Worm (Caenorhabditis elegans): ENCODE results near the gene T24H7.2.

Gene T24H7.2

ce11 chrII:6263685-6264084 is 16.6 kb downstream of the T24H7.2 start, which contains the start of gene F13H8.3:
TSS of gene F13H8.3 (plus strand) at chrII:6263985.
- TF ChIP-seq ceh-16 (tag; optimal IDR thresholded peaks at IDR 0.05): no peak
- no peak for TF ChIP-seq tbx-2 (tag; optimal IDR thresholded peaks at IDR 0.05)
- no peak for TF ChIP-seq fos-1 (tag; optimal IDR thresholded peaks at IDR 0.05)
- no peak for TF ChIP-seq eor-1 (tag; optimal IDR thresholded peaks at IDR 0.05)
- TF ChIP-seq ZK546.5 (tag; optimal IDR thresholded peaks at IDR 0.05): no peak
- TF ChIP-seq nhr-237 (tag; optimal IDR thresholded peaks at IDR 0.05): no peak
- no peak for TF ChIP-seq nfya-1 (tag; optimal IDR thresholded peaks at IDR 0.05; ENCODE audit: insufficient read depth)
- no peak for TF ChIP-seq egl-5 (tag; optimal IDR thresholded peaks at IDR 0.05)
- no peak for TF ChIP-seq ama-1 (optimal IDR thresholded peaks at IDR 0.05)
- TF ChIP-seq pqm-1 (tag; optimal IDR thresholded peaks at IDR 0.05): no peak
- no peak for TF ChIP-seq skn-1 (tag; optimal IDR thresholded peaks at IDR 0.05)
- no peak for TF ChIP-seq ztf-4 (tag; optimal IDR thresholded peaks at IDR 0.05)
- no peak for TF ChIP-seq ceh-28 (tag; optimal IDR thresholded peaks at IDR 0.05)
- TF ChIP-seq lin-15B (tag; optimal IDR thresholded peaks at IDR 0.05): no peak
- TF ChIP-seq lsy-12 (tag; optimal IDR thresholded peaks at IDR 0.05): no peak
- TF ChIP-seq unc-62 (GFP tag; optimal IDR thresholded peaks at IDR 0.05): no peak
- TF ChIP-seq aly-2 (tag; optimal IDR thresholded peaks at IDR 0.05): no peak
- no peak for TF ChIP-seq daf-12 (tag; optimal IDR thresholded peaks at IDR 0.05)
- TF ChIP-seq nhr-67 (tag; optimal IDR thresholded peaks at IDR 0.05): no peak
- TF ChIP-seq zag-1 (tag; optimal IDR thresholded peaks at IDR 0.05): no peak

ce11 chrII:6267983-6268382 is 20.9 kb downstream of the T24H7.2 start, which contains the start of gene F13H8.8:
TSS of gene F13H8.8 (minus strand) at chrII:6268083.
- TF ChIP-seq nhr-25 (tag; optimal IDR thresholded peaks at IDR 0.05): no peak

ce11 chrII:6269805-6270414 is 22.8 kb downstream of the T24H7.2 start, which contains the start of gene F13H8.2:
TSS of gene F13H8.2 (plus strand) at chrII:6270364.
- TF ChIP-seq hmg-11 (tag; optimal IDR thresholded peaks at IDR 0.05): peak; percentile 59
- TF ChIP-seq nfya-1 (tag; optimal IDR thresholded peaks at IDR 0.05; ENCODE audit: insufficient read depth): peak; percentile 85
- TF ChIP-seq ceh-28 (tag; optimal IDR thresholded peaks at IDR 0.05): peak; percentile 69
- no peak for TF ChIP-seq ztf-11 (tag; optimal IDR thresholded peaks at IDR 0.05)
- TF ChIP-seq elt-2 (tag; optimal IDR thresholded peaks at IDR 0.05): peak; percentile 51
- no peak for TF ChIP-seq zag-1 (tag; optimal IDR thresholded peaks at IDR 0.05)
- TF ChIP-seq nhr-237 (tag; optimal IDR thresholded peaks at IDR 0.05): no peak
- peak; percentile 40 for TF ChIP-seq jun-1 (tag; optimal IDR thresholded peaks at IDR 0.05)
- TF ChIP-seq nhr-25 (tag; optimal IDR thresholded peaks at IDR 0.05): peak; percentile 63
- no peak for TF ChIP-seq nhr-77 (tag; optimal IDR thresholded peaks at IDR 0.05)
- TF ChIP-seq lin-39 (tag; optimal IDR thresholded peaks at IDR 0.05): peak; percentile 39
- TF ChIP-seq snpc-4 (tag; optimal IDR thresholded peaks at IDR 0.05): peak; percentile 29
- TF ChIP-seq ZK546.5 (tag; optimal IDR thresholded peaks at IDR 0.05): no peak
- TF ChIP-seq fos-1 (tag; optimal IDR thresholded peaks at IDR 0.05): no peak
- TF ChIP-seq egl-5 (tag; optimal IDR thresholded peaks at IDR 0.05): peak; percentile 59
- TF ChIP-seq unc-39 (tag; optimal IDR thresholded peaks at IDR 0.05): no peak
- TF ChIP-seq nhr-12 (tag; optimal IDR thresholded peaks at IDR 0.05): no peak
- peak; percentile 72 for TF ChIP-seq lin-15B (tag; optimal IDR thresholded peaks at IDR 0.05)
- no peak for TF ChIP-seq egl-27 (tag; optimal IDR thresholded peaks at IDR 0.05)
- TF ChIP-seq eor-1 (tag; optimal IDR thresholded peaks at IDR 0.05): no peak
- peak; percentile 55 for TF ChIP-seq R02D3.7 (tag; optimal IDR thresholded peaks at IDR 0.05)
- TF ChIP-seq lsy-12 (tag; optimal IDR thresholded peaks at IDR 0.05): peak; percentile 54
- TF ChIP-seq nhr-67 (tag; optimal IDR thresholded peaks at IDR 0.05): no peak
- no peak for TF ChIP-seq pqm-1 (tag; optimal IDR thresholded peaks at IDR 0.05)
- peak; percentile 85 for TF ChIP-seq pha-4 (tag; optimal IDR thresholded peaks at IDR 0.05)
- no peak for TF ChIP-seq nhr-11 (tag; optimal IDR thresholded peaks at IDR 0.05)
- TF ChIP-seq nhr-23 (tag; optimal IDR thresholded peaks at IDR 0.05): peak; percentile 80
- TF ChIP-seq ztf-4 (tag; optimal IDR thresholded peaks at IDR 0.05): no peak
- TF ChIP-seq nhr-43 (tag; optimal IDR thresholded peaks at IDR 0.05; ENCODE audit: poor library complexity, severe bottlenecking): peak; percentile 71
- peak; percentile 63 for TF ChIP-seq tbx-2 (tag; optimal IDR thresholded peaks at IDR 0.05)

ce11 chrII:6273916-6274315 is 26.8 kb downstream of the T24H7.2 start, which contains the start of gene bpl-1:
TSS of gene bpl-1 (plus strand) at chrII:6274216.
- TF ChIP-seq nfya-1 (tag; optimal IDR thresholded peaks at IDR 0.05; ENCODE audit: insufficient read depth) (peak; percentile 38), lin-39 (tag; optimal IDR thresholded peaks at IDR 0.05) (peak; percentile 37), nhr-76 (tag; optimal IDR thresholded peaks at IDR 0.05) (no peak)
